Fruit fly (Drosophila melanogaster) whole organism, pupa: ENCODE measurements around the gene CG15255.
"Not testable (repeated sequence)": the region's sequence is repeated elsewhere in the genome, so short reads cannot be mapped to it uniquely, and the experiment has no call there.

Source experiments
- CG17806 ChIP-seq: fragments of 200-800 bp; sonication (Bioruptor generic); optimal IDR thresholded peaks from 2 replicates; lab custom pipeline; 2018; ENCODE audit warnings: missing biosample characterization, mild to moderate bottlenecking, missing genetic modification characterization, moderate library complexity
- CG32121 ChIP-seq: fragments of 200-800 bp; sonication (Bioruptor generic); IDR thresholded peaks from 2 replicates; pipeline ENCODE4 v1.3.6; 2022; ENCODE audit warnings: missing biosample characterization, missing genetic modification characterization
- CG8159 ChIP-seq: fragments of 200-800 bp; sonication (Bioruptor generic); optimal IDR thresholded peaks from 3 replicates; lab custom pipeline; 2018; ENCODE audit warnings: missing biosample characterization, mild to moderate bottlenecking, missing genetic modification characterization, moderate library complexity
- D1 ChIP-seq: fragments of 200-800 bp; sonication (Bioruptor generic); optimal IDR thresholded peaks from 2 replicates; lab custom pipeline; 2018; ENCODE audit warnings: missing biosample characterization, mild to moderate bottlenecking, missing genetic modification characterization, moderate library complexity
- EcR ChIP-seq: fragments of 200-800 bp; sonication (Bioruptor generic); optimal IDR thresholded peaks from 3 replicates; lab custom pipeline; 2019; ENCODE audit warnings: missing biosample characterization, missing genetic modification characterization, mild to moderate bottlenecking, moderate library complexity, missing genetic modification reagents
- Pif1B ChIP-seq: fragments of 200-800 bp; sonication (Bioruptor generic); optimal IDR thresholded peaks from 3 replicates; lab custom pipeline; 2016; ENCODE audit warnings: missing biosample characterization, missing genetic modification characterization

- not testable (repeated sequence) for TF ChIP-seq Pif1B (GFP tag; lab: Kevin White, UChicago); CG8159 (tag; lab: Kevin White, UChicago); CG32121 (GFP tag; lab: Robert Waterston, UW); EcR (GFP tag; lab: Kevin White, UChicago); D1 (tag; lab: Kevin White, UChicago); CG17806 (tag; lab: Kevin White, UChicago)
Measured at dm6 chr2L:15660741-15661140, 49.2 kb upstream of the CG15255 start, which contains the start of gene CG18477.
